Worm (Caenorhabditis elegans): ENCODE results near the gene R03E9.2.

The R03E9.2 gene

ce11 chrX:6733201-6733600, at the start of gene R03E9.2:
R03E9.2 (minus strand) TSS chrX:6733301.
- TF ChIP-seq him-1 (tag; optimal IDR thresholded peaks at IDR 0.05) (no peak), dao-5 (tag; optimal IDR thresholded peaks at IDR 0.05) (no peak), W03F9.2 (tag; optimal IDR thresholded peaks at IDR 0.05) (no peak)

- TF ChIP-seq W03F9.2 (tag; optimal IDR thresholded peaks at IDR 0.05) (no peak), him-1 (tag; optimal IDR thresholded peaks at IDR 0.05) (no peak), dao-5 (tag; optimal IDR thresholded peaks at IDR 0.05) (no peak)
Observed at ce11 chrX:6782857-6783256, 49.8 kb upstream of the R03E9.2 start, which contains the start of gene idpp-6. idpp-6 (plus strand) TSS chrX:6783157.

DNA sequence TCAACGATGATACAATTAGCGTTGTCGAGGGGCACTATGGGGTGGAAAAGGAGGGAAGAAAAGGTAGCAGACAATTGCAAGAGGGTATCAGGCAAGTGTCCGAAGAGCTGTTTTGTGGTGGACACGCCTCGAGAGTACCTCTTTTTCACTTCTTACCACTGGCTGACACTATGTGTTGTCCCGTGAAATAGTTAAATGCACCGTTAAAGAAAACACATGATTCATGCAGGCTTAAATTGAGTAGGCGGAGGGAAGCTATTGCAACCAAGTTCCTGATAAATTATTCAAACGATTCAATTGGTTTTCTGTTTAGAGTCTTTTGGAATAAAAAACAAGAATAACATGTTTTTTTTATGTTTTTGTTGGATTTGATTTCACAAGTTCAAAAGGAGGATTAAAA, 44.9 kb upstream of the R03E9.2 start, which contains the start of gene irk-1:
TSS of gene irk-1 (minus strand) at position 101 of the 400 bp plus-strand sequence.
- TF ChIP-seq him-1 (tag; optimal IDR thresholded peaks at IDR 0.05), result no peak

- TF ChIP-seq W03F9.2 (tag; optimal IDR thresholded peaks at IDR 0.05) (no peak), him-1 (tag; optimal IDR thresholded peaks at IDR 0.05) (no peak), dao-5 (tag; optimal IDR thresholded peaks at IDR 0.05) (no peak)
Observed at ce11 chrX:6761688-6762185, 28.6 kb upstream of the R03E9.2 start, which contains the start of gene abts-4. abts-4 (minus strand) TSS chrX:6761738.

ce11 chrX:6761211-6761610, 28.1 kb upstream of the R03E9.2 start:
- no peak for TF ChIP-seq him-1 (tag; optimal IDR thresholded peaks at IDR 0.05)
- TF ChIP-seq dao-5 (tag; optimal IDR thresholded peaks at IDR 0.05), result no peak
- no peak for TF ChIP-seq W03F9.2 (tag; optimal IDR thresholded peaks at IDR 0.05)

DNA sequence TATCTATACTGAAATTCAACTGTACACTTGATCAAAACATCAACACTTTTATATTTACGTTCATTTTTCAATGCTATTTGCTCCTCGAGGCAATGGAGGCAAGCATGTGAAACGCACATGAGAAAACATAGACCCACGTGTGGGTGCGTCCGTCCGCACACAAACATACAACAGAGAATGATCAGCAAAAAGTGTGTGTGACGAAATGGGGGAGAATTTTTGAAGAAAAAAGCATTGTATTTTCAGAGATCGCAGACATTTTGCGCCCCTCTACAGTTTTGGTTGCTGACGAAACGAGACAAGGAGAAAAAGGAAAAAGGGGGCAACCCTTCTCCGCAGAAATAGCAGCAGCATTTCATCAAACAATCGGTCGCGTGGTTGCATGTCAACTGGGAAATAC, 17.0 kb upstream of the R03E9.2 start:
- TF ChIP-seq W03F9.2 (tag; optimal IDR thresholded peaks at IDR 0.05) (peak; percentile 49), dao-5 (tag; optimal IDR thresholded peaks at IDR 0.05) (no peak), him-1 (tag; optimal IDR thresholded peaks at IDR 0.05) (peak; percentile 77)

DNA sequence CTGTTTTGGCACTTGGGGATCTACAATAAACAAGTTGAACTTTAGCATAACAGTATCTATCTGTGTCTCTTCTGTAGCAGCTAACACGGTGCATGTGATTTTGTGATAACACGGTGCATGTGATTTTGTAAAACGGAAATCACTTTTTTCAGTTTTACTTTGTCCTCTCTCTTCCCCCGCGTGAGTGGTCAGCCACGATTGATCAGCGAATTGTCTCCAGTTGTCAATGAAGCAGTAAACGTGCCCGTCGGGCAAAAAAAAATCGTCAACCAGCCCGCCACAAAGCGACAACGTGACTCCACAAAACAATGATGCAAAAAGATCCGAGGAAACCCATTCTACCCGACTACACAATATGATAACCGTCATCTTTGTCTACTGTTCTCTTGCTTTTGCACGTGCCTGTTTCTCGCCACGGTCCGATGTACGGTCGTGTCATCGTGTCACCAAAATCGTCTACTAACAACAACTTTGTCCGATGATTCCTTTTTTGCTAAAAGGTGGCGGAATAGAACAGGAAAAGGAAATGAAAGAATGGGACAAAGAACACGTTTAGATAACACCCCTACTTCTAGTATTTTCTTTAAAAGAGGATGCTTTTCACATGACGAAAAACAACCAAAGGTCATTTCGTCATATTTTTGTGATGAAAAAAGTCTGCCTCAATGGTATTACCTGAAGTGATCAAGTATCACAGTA, 16.2 kb upstream of the R03E9.2 start:
- TF ChIP-seq W03F9.2 (tag; optimal IDR thresholded peaks at IDR 0.05) (no peak), him-1 (tag; optimal IDR thresholded peaks at IDR 0.05) (no peak)

ce11 chrX:6747906-6748356, 14.8 kb upstream of the R03E9.2 start:
- no peak for TF ChIP-seq W03F9.2 (tag; optimal IDR thresholded peaks at IDR 0.05)
- no peak for TF ChIP-seq him-1 (tag; optimal IDR thresholded peaks at IDR 0.05)
- no peak for TF ChIP-seq dao-5 (tag; optimal IDR thresholded peaks at IDR 0.05)

- TF ChIP-seq him-1 (tag; optimal IDR thresholded peaks at IDR 0.05) (no peak), W03F9.2 (tag; optimal IDR thresholded peaks at IDR 0.05) (no peak), dao-5 (tag; optimal IDR thresholded peaks at IDR 0.05) (no peak)
Observed at ce11 chrX:6746849-6747248, 13.7 kb upstream of the R03E9.2 start.

DNA sequence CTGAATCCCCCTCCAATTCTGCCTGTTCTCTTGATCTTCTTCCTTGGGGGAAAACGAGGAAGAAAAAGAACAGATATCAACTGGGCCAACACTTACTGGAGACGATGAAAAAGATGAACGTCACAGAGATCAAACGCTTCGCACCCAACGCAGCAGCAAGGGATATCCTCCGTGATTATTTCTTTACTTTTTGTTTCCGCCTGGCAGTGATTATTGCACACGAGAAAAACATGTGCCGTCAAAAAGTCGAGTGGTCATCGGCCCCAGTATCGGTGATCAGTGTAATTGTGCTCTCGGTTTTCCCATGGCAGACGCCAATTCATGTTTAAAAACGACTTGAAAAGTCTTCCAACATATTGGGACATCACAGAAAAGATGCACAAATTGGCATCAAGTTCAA, 12.4 kb upstream of the R03E9.2 start:
- no peak for TF ChIP-seq him-1 (tag; optimal IDR thresholded peaks at IDR 0.05)
- TF ChIP-seq dao-5 (tag; optimal IDR thresholded peaks at IDR 0.05), result no peak
- TF ChIP-seq W03F9.2 (tag; optimal IDR thresholded peaks at IDR 0.05), result no peak

ce11 chrX:6744978-6745377, 11.9 kb upstream of the R03E9.2 start:
- TF ChIP-seq him-1 (tag; optimal IDR thresholded peaks at IDR 0.05), result peak; percentile 26
- TF ChIP-seq dao-5 (tag; optimal IDR thresholded peaks at IDR 0.05), result no peak

DNA sequence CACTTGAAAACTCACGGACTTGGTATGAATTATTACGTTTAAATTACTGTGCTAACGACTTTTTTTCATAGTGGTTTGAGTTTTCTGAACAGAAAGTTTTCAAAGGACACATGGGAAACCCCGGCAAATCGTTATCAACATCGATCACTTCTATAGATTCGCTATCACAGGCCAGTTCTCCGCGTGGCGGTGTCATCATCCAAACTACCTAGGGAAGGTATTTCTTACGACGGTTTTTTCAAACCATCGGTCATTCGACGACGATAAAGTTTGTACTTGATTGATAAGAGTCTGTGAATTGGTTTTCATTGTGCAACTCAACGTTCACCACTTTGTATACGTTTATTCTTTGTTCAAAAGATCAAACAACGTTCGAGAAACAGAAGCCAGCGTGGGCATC, 11.4 kb upstream of the R03E9.2 start:
- TF ChIP-seq dao-5 (tag; optimal IDR thresholded peaks at IDR 0.05), result no peak
- TF ChIP-seq W03F9.2 (tag; optimal IDR thresholded peaks at IDR 0.05), result peak; percentile 1
- TF ChIP-seq him-1 (tag; optimal IDR thresholded peaks at IDR 0.05), result no peak

ce11 chrX:6743853-6744346, 10.8 kb upstream of the R03E9.2 start:
- TF ChIP-seq him-1 (tag; optimal IDR thresholded peaks at IDR 0.05) (no peak), W03F9.2 (tag; optimal IDR thresholded peaks at IDR 0.05) (peak; percentile 67)

DNA sequence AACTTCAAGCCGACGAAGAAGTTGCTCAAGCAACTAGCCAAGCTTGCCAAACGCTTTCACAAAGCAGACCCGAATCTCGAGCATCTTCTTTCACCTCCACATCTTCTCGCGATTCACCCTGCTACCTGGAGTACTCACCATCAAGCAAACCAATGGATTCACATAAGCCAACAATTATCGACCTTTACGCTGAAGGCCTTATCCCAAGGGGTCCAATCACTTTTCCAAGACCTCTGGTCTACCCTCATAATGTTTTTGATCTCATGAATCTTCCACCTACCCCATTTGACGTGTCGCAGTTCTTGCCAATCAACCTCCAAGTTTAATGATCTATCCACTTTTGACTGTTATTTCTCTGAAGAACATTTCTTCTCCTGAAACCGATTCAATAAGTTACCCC, 10.2 kb upstream of the R03E9.2 start:
- no peak for TF ChIP-seq him-1 (tag; optimal IDR thresholded peaks at IDR 0.05)
- no peak for TF ChIP-seq W03F9.2 (tag; optimal IDR thresholded peaks at IDR 0.05)
- TF ChIP-seq dao-5 (tag; optimal IDR thresholded peaks at IDR 0.05), result no peak

- no peak for TF ChIP-seq dao-5 (tag; optimal IDR thresholded peaks at IDR 0.05)
- no peak for TF ChIP-seq him-1 (tag; optimal IDR thresholded peaks at IDR 0.05)
- TF ChIP-seq W03F9.2 (tag; optimal IDR thresholded peaks at IDR 0.05), result no peak
Observed at ce11 chrX:6742891-6743290, 9.8 kb upstream of the R03E9.2 start.

Data from whole organism, L4/young adult.